Fruit fly (Drosophila melanogaster) whole organism, adult: ENCODE results near the gene CG14341.

Experiments used
- CG11617 ChIP-seq: fragments of 200-800 bp; sonication (Bioruptor generic); optimal IDR thresholded peaks from 2 replicates; lab custom pipeline; 2017; ENCODE audit warnings: mild to moderate bottlenecking, missing biosample characterization, missing genetic modification reagents, missing genetic modification characterization
- CG14711 ChIP-seq: fragments of 200-800 bp; sonication (Bioruptor generic); optimal IDR thresholded peaks from 2 replicates; lab custom pipeline; 2018; ENCODE audit warnings: missing biosample characterization, mild to moderate bottlenecking, missing genetic modification characterization, moderate library complexity
- CG7045 ChIP-seq: fragments of 200-800 bp; sonication (Bioruptor generic); optimal IDR thresholded peaks from 2 replicates; lab custom pipeline; 2017; ENCODE audit warnings: missing biosample characterization, mild to moderate bottlenecking, missing genetic modification characterization
- CG7101 ChIP-seq: fragments of 200-800 bp; sonication (Bioruptor generic); optimal IDR thresholded peaks from 2 replicates; lab custom pipeline; 2018; ENCODE audit warnings: missing biosample characterization, mild to moderate bottlenecking, missing genetic modification characterization, moderate library complexity
- Crg-1 ChIP-seq: fragments of 200-800 bp; sonication (Bioruptor generic); optimal IDR thresholded peaks from 2 replicates; lab custom pipeline; 2016; ENCODE audit warnings: missing biosample characterization, missing genetic modification characterization
- bab1 ChIP-seq: fragments of 200-800 bp; sonication (Bioruptor generic); optimal IDR thresholded peaks from 3 replicates; lab custom pipeline; 2019; ENCODE audit warnings: missing biosample characterization, mild to moderate bottlenecking, missing genetic modification characterization, moderate library complexity
- cnc ChIP-seq, 2 experiments: fragments of >200 bp; optimal IDR thresholded peaks; 2 replicates each; lab custom pipeline; 2017
- kay ChIP-seq: fragments of 200-800 bp; sonication (Bioruptor generic); peaks from one replicate; lab custom pipeline; 2016; ENCODE audit warnings: missing biosample characterization, missing genetic modification characterization, borderline replicate concordance
- tj ChIP-seq: fragments of 200-800 bp; sonication (Bioruptor generic); optimal IDR thresholded peaks from 3 replicates; lab custom pipeline; 2017; ENCODE audit warnings: missing biosample characterization, mild to moderate bottlenecking, missing genetic modification characterization, moderate library complexity
- toe ChIP-seq: fragments of 200-800 bp; sonication (Bioruptor generic); optimal IDR thresholded peaks from 2 replicates; lab custom pipeline; 2016; ENCODE audit warnings: missing biosample characterization, missing genetic modification characterization

- TF ChIP-seq bab1 (peak; percentile 52), tj (GFP tag; lab: Kevin White, UChicago) (no peak), CG7101 (tag; lab: Kevin White, UChicago) (peak; percentile 40), CG7045 (GFP tag; lab: Kevin White, UChicago) (no peak), kay (GFP tag; lab: Kevin White, UChicago) (no peak), Crg-1 (GFP tag; lab: Kevin White, UChicago) (peak; percentile 37), CG14711 (tag; lab: Kevin White, UChicago) (no peak), cnc (optimal IDR thresholded peaks at IDR 0.05; lab: Kevin White, UChicago) (no peak), toe (GFP tag; lab: Kevin White, UChicago) (no peak), CG11617 (GFP tag; lab: Kevin White, UChicago) (no peak)
Observed at dm6 chr2L:1177522-1177921, 11.2 kb downstream of the CG14341 start, which contains the start of gene CG4896.
